Fruit fly (Drosophila melanogaster): ENCODE measurements around the gene CG1835.

Gene CG1835

dm6 chrX:20656535-20657350 lies 5.0 kb upstream of the CG1835 start, which contains the start of gene Cyp6v1 (continued):
- TF ChIP-seq Sin3A (optimal IDR thresholded peaks at IDR 0.05) (no peak), Dll (GFP tag; IDR thresholded peaks at IDR 0.05; ENCODE audit: partially characterized antibody) (no peak), CG33557 (GFP tag; optimal IDR thresholded peaks at IDR 0.05) (no peak), CG8478 (optimal IDR thresholded peaks at IDR 0.05) (no peak), tup (GFP tag; optimal IDR thresholded peaks at IDR 0.05) (no peak), Hand (GFP tag; optimal IDR thresholded peaks at IDR 0.05) (peak; percentile 36), twi (tag; optimal IDR thresholded peaks at IDR 0.05) (no peak), cato (GFP tag; optimal IDR thresholded peaks at IDR 0.05; ENCODE audit: borderline replicate concordance) (peak; percentile 19), bbx (GFP tag; IDR thresholded peaks at IDR 0.05; ENCODE audit: partially characterized antibody) (no peak), lmd (GFP tag; IDR thresholded peaks at IDR 0.05) (peak; percentile 32; the same call in 1 of the 2 replicates), ftz-f1 (GFP tag; optimal IDR thresholded peaks at IDR 0.05) (no peak), vfl (GFP tag; optimal IDR thresholded peaks at IDR 0.05) (no peak), CG42726 (GFP tag; IDR thresholded peaks at IDR 0.05; ENCODE audit: partially characterized antibody) (no peak), sd (tag; optimal IDR thresholded peaks at IDR 0.05) (peak; percentile 24), row (GFP tag; IDR thresholded peaks at IDR 0.05) (peak; percentile 58; the same call in 2 of the 3 replicates), cg (GFP tag; optimal IDR thresholded peaks at IDR 0.05) (no peak), Six4 (GFP tag; optimal IDR thresholded peaks at IDR 0.05) (no peak), CG4404 (GFP tag; IDR thresholded peaks at IDR 0.05) (0 out of 2 replicates have a peak, but pooled peaks have one; percentile 10), CG9215 (GFP tag; IDR thresholded peaks at IDR 0.05) (peak; percentile 47; the same call in 1 of the 2 replicates), CG6683 (GFP tag; optimal IDR thresholded peaks at IDR 0.05) (peak; percentile 17), CG2120 (GFP tag; optimal IDR thresholded peaks at IDR 0.05) (peak; percentile 69), bowl (GFP tag; IDR thresholded peaks at IDR 0.05) (no peak), ems (GFP tag; optimal IDR thresholded peaks at IDR 0.05) (no peak), aop (GFP tag; IDR thresholded peaks at IDR 0.05) (no peak), Dek (tag; optimal IDR thresholded peaks at IDR 0.05) (peak; percentile 30), CG16863 (GFP tag; optimal IDR thresholded peaks at IDR 0.05) (no peak), CG10959 (GFP tag; IDR thresholded peaks at IDR 0.05) (no peak), CG12071 (GFP tag; optimal IDR thresholded peaks at IDR 0.05) (no peak), CG15601 (tag; optimal IDR thresholded peaks at IDR 0.05) (no peak), sens (GFP tag) (peak; percentile 68), h (optimal IDR thresholded peaks at IDR 0.05) (no peak), sna (GFP tag; IDR thresholded peaks at IDR 0.05; ENCODE audit: partially characterized antibody) (no peak), gro (GFP tag; optimal IDR thresholded peaks at IDR 0.05) (no peak), tio (GFP tag; optimal IDR thresholded peaks at IDR 0.05) (peak; percentile 44), Hmx (GFP tag; optimal IDR thresholded peaks at IDR 0.05) (peak; percentile 45), D19B (GFP tag; optimal IDR thresholded peaks at IDR 0.05) (peak; percentile 54), gsb (GFP tag; IDR thresholded peaks at IDR 0.05) (no peak), CG9817 (tag; optimal IDR thresholded peaks at IDR 0.05) (peak; percentile 32), CG34422 (GFP tag; IDR thresholded peaks at IDR 0.05) (no peak), gem (tag; optimal IDR thresholded peaks at IDR 0.05) (peak; percentile 67), CG1233 (GFP tag; optimal IDR thresholded peaks at IDR 0.05) (peak; percentile 6), Drgx (GFP tag; IDR thresholded peaks at IDR 0.05) (0 out of 2 replicates have a peak, but pooled peaks have one; percentile 20), ind (GFP tag; optimal IDR thresholded peaks at IDR 0.05) (peak; percentile 42), rib (GFP tag; IDR thresholded peaks at IDR 0.05) (no peak), Max (GFP tag; optimal IDR thresholded peaks at IDR 0.05) (no peak), p53 (GFP tag; optimal IDR thresholded peaks at IDR 0.05) (no peak), Hr78 (GFP tag; optimal IDR thresholded peaks at IDR 0.05) (no peak), Oli (tag; optimal IDR thresholded peaks at IDR 0.05) (peak; percentile 51), NFAT (GFP tag; IDR thresholded peaks at IDR 0.05) (0 out of 2 replicates have a peak, but pooled peaks have one; percentile 10), bcd (GFP tag; optimal IDR thresholded peaks at IDR 0.05) (peak; percentile 63)
